Worm (Caenorhabditis elegans): ENCODE data around the gene C02B8.1.

C02B8.1 gene

ce11 chrX:8117827-8118317, 29.6 kb upstream of the C02B8.1 start:
- TF ChIP-seq scrt-1 (GFP tag; IDR thresholded peaks at IDR 0.05) (no peak), sea-1 (GFP tag; conservative IDR thresholded peaks at IDR 0.05) (no peak), hnd-1 (tag; optimal IDR thresholded peaks at IDR 0.05) (no peak), tbx-37 (GFP tag; conservative IDR thresholded peaks at IDR 0.05) (no peak), tra-4 (tag; optimal IDR thresholded peaks at IDR 0.05) (no peak), hmbx-1 (tag; optimal IDR thresholded peaks at IDR 0.05) (no peak), F13C5.2 (tag; optimal IDR thresholded peaks at IDR 0.05) (no peak), B0310.2 (tag; optimal IDR thresholded peaks at IDR 0.05) (no peak), ceh-36 (tag; optimal IDR thresholded peaks at IDR 0.05) (no peak), ets-7 (tag; optimal IDR thresholded peaks at IDR 0.05) (no peak), ceh-13 (GFP tag; optimal IDR thresholded peaks at IDR 0.05) (no peak), pes-1 (GFP tag; IDR thresholded peaks at IDR 0.05) (no peak), flt-1 (GFP tag; IDR thresholded peaks at IDR 0.05) (no peak), aly-1 (tag; optimal IDR thresholded peaks at IDR 0.05) (no peak)

ce11 chrX:8120281-8120680, 27.2 kb upstream of the C02B8.1 start:
- no peak for TF ChIP-seq F13C5.2 (tag; optimal IDR thresholded peaks at IDR 0.05)
- no peak for TF ChIP-seq ets-7 (tag; optimal IDR thresholded peaks at IDR 0.05)
- no peak for TF ChIP-seq hmbx-1 (tag; optimal IDR thresholded peaks at IDR 0.05)
- no peak for TF ChIP-seq aly-1 (tag; optimal IDR thresholded peaks at IDR 0.05)
- TF ChIP-seq ceh-36 (tag; optimal IDR thresholded peaks at IDR 0.05), result no peak
- no peak for TF ChIP-seq ama-1 (optimal IDR thresholded peaks at IDR 0.05)

ce11 chrX:8123194-8123593, 24.3 kb upstream of the C02B8.1 start, which contains the start of gene C02B8.12:
Gene C02B8.12 (minus strand): TSS chrX:8123368.
- TF ChIP-seq B0310.2 (tag; optimal IDR thresholded peaks at IDR 0.05) (no peak), F13C5.2 (tag; optimal IDR thresholded peaks at IDR 0.05) (no peak), ama-1 (optimal IDR thresholded peaks at IDR 0.05) (no peak), flt-1 (GFP tag; IDR thresholded peaks at IDR 0.05) (no peak), tbx-37 (GFP tag; conservative IDR thresholded peaks at IDR 0.05) (no peak), ceh-13 (GFP tag; optimal IDR thresholded peaks at IDR 0.05) (no peak), pes-1 (GFP tag; IDR thresholded peaks at IDR 0.05) (no peak), tra-4 (tag; optimal IDR thresholded peaks at IDR 0.05) (no peak), ets-7 (tag; optimal IDR thresholded peaks at IDR 0.05) (no peak), scrt-1 (GFP tag; IDR thresholded peaks at IDR 0.05) (no peak), aly-1 (tag; optimal IDR thresholded peaks at IDR 0.05) (no peak), hmg-4 (GFP tag; optimal IDR thresholded peaks at IDR 0.05) (no peak)

- TF ChIP-seq hmbx-1 (tag; optimal IDR thresholded peaks at IDR 0.05) (no peak), tbx-37 (GFP tag; conservative IDR thresholded peaks at IDR 0.05) (no peak), ceh-13 (GFP tag; optimal IDR thresholded peaks at IDR 0.05) (no peak)
Measured at ce11 chrX:8129543-8129942, 18.0 kb upstream of the C02B8.1 start, which contains the start of gene frpr-1. Gene frpr-1 (minus strand): TSS chrX:8129643.

ce11 chrX:8136276-8136891, 11.1 kb upstream of the C02B8.1 start, which contains the start of gene C02B8.6:
Gene C02B8.6 (minus strand): TSS chrX:8136326.
- TF ChIP-seq ama-1 (optimal IDR thresholded peaks at IDR 0.05) (no peak), hnd-1 (tag; optimal IDR thresholded peaks at IDR 0.05) (no peak), ceh-13 (GFP tag; optimal IDR thresholded peaks at IDR 0.05) (no peak), F13C5.2 (tag; optimal IDR thresholded peaks at IDR 0.05) (no peak), aly-1 (tag; optimal IDR thresholded peaks at IDR 0.05) (no peak), ets-7 (tag; optimal IDR thresholded peaks at IDR 0.05) (no peak), flt-1 (GFP tag; IDR thresholded peaks at IDR 0.05) (no peak), sea-1 (GFP tag; conservative IDR thresholded peaks at IDR 0.05) (no peak), tbx-11 (GFP tag; IDR thresholded peaks at IDR 0.05) (no peak), hmbx-1 (tag; optimal IDR thresholded peaks at IDR 0.05) (no peak)

- TF ChIP-seq tbx-37 (GFP tag; conservative IDR thresholded peaks at IDR 0.05), result no peak
- TF ChIP-seq ets-7 (tag; optimal IDR thresholded peaks at IDR 0.05), result no peak
- TF ChIP-seq pes-1 (GFP tag; IDR thresholded peaks at IDR 0.05), result no peak
- TF ChIP-seq sea-1 (GFP tag; conservative IDR thresholded peaks at IDR 0.05), result no peak
- no peak for TF ChIP-seq scrt-1 (GFP tag; IDR thresholded peaks at IDR 0.05)
- TF ChIP-seq F13C5.2 (tag; optimal IDR thresholded peaks at IDR 0.05), result no peak
- no peak for TF ChIP-seq hnd-1 (tag; optimal IDR thresholded peaks at IDR 0.05)
- TF ChIP-seq aly-1 (tag; optimal IDR thresholded peaks at IDR 0.05), result no peak
- no peak for TF ChIP-seq hmg-4 (GFP tag; optimal IDR thresholded peaks at IDR 0.05)
- TF ChIP-seq B0310.2 (tag; optimal IDR thresholded peaks at IDR 0.05), result no peak
- TF ChIP-seq hmbx-1 (tag; optimal IDR thresholded peaks at IDR 0.05), result no peak
- TF ChIP-seq tbx-11 (GFP tag; IDR thresholded peaks at IDR 0.05), result no peak
- TF ChIP-seq tra-4 (tag; optimal IDR thresholded peaks at IDR 0.05), result no peak
- TF ChIP-seq ceh-36 (tag; optimal IDR thresholded peaks at IDR 0.05), result no peak
- no peak for TF ChIP-seq ama-1 (optimal IDR thresholded peaks at IDR 0.05)
- TF ChIP-seq ceh-13 (GFP tag; optimal IDR thresholded peaks at IDR 0.05), result no peak
- no peak for TF ChIP-seq flt-1 (GFP tag; IDR thresholded peaks at IDR 0.05)
Measured at ce11 chrX:8137779-8138178, 9.7 kb upstream of the C02B8.1 start, which contains the start of gene C02B8.7. Gene C02B8.7 (minus strand): TSS chrX:8137879.

- no peak for TF ChIP-seq scrt-1 (GFP tag; IDR thresholded peaks at IDR 0.05)
- no peak for TF ChIP-seq tbx-11 (GFP tag; IDR thresholded peaks at IDR 0.05)
- TF ChIP-seq ets-7 (tag; optimal IDR thresholded peaks at IDR 0.05), result no peak
Measured at ce11 chrX:8139146-8139545, 8.4 kb upstream of the C02B8.1 start, which contains the start of gene C02B8.3. Gene C02B8.3 (plus strand): TSS chrX:8139446.

- TF ChIP-seq hmg-4 (GFP tag; optimal IDR thresholded peaks at IDR 0.05), result no peak
- no peak for TF ChIP-seq ets-7 (tag; optimal IDR thresholded peaks at IDR 0.05)
- TF ChIP-seq ceh-36 (tag; optimal IDR thresholded peaks at IDR 0.05), result no peak
- no peak for TF ChIP-seq tra-4 (tag; optimal IDR thresholded peaks at IDR 0.05)
- TF ChIP-seq hnd-1 (tag; optimal IDR thresholded peaks at IDR 0.05), result no peak
- TF ChIP-seq pes-1 (GFP tag; IDR thresholded peaks at IDR 0.05), result no peak
- no peak for TF ChIP-seq ama-1 (optimal IDR thresholded peaks at IDR 0.05)
- no peak for TF ChIP-seq B0310.2 (tag; optimal IDR thresholded peaks at IDR 0.05)
- TF ChIP-seq aly-1 (tag; optimal IDR thresholded peaks at IDR 0.05), result no peak
- no peak for TF ChIP-seq scrt-1 (GFP tag; IDR thresholded peaks at IDR 0.05)
- TF ChIP-seq flt-1 (GFP tag; IDR thresholded peaks at IDR 0.05), result no peak
Measured at ce11 chrX:8148993-8149392, 1.5 kb downstream of the C02B8.1 start.
